Fruit fly (Drosophila melanogaster): ENCODE data around the gene CG9018.

The CG9018 gene

DNA sequence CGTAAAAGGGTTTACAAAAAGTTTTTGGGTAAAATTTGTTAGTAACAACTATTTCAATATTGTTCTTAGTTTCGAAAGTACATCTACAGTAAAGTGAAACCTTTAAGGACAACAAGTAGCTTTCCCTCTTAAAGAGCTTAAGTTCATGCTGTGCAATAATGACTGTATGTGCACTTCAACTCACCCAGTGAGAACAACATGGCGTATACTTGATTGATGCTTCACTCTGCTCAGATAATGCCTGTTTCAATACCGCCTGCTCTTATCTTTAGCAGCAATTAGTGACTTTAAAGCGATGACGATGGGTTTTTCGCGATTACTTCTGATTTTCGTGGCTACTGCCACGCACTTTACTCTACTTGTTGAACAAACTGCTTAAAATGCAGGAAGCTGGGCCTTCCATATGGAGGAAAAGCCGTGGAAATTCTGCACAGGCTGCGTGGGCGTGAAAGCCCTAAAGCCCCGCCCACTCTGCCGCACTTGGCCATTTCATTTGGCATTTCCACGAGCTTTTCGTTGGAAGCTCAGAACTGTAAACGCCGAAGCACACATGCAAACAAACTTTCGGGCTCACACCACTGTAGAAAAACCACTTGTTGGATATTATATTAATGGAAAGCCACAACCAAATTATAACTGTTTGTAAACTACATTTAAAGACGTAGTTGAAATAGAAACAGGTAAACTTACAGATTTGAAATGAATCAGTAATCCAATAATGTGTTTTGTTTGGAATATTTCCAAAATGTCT lies 19.7 kb upstream of the CG9018 start:
- no peak for TF ChIP-seq EcR (GFP tag; optimal IDR thresholded peaks at IDR 0.05)
- no peak; the same call in 1 of the 2 replicates for TF ChIP-seq Ets98B (GFP tag; IDR thresholded peaks at IDR 0.05)
- no peak for TF ChIP-seq CG13204 (GFP tag; optimal IDR thresholded peaks at IDR 0.05)
- TF ChIP-seq Pif1B (GFP tag; optimal IDR thresholded peaks at IDR 0.05) = no peak
- peak; percentile 62; the same call in 1 of the 2 replicates for TF ChIP-seq CG12605 (GFP tag; IDR thresholded peaks at IDR 0.05)
- TF ChIP-seq CG15710 (tag; optimal IDR thresholded peaks at IDR 0.05) = no peak

DNA sequence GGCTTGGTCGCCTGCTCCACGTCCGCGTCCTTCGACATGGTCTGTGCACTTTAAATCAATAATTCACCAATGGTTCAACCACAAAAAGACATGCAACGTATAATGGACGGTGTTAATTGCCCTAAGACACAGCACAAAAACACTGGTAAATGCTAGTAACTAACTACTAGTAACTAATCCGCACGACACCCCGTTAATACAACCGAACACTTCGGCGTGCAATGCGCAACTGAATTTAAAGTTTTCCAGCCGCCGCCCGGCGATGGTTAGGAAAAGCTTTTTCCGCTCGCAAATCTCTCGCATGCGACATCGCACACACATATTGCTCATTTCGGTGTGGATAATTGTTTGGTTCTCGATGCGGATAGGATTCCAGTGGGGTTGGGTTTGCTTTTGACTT lies 18.9 kb upstream of the CG9018 start:
- TF ChIP-seq Ets98B (GFP tag; IDR thresholded peaks at IDR 0.05) (peak; percentile 29), CG4496 (GFP tag; IDR thresholded peaks at IDR 0.05) (no peak)

DNA sequence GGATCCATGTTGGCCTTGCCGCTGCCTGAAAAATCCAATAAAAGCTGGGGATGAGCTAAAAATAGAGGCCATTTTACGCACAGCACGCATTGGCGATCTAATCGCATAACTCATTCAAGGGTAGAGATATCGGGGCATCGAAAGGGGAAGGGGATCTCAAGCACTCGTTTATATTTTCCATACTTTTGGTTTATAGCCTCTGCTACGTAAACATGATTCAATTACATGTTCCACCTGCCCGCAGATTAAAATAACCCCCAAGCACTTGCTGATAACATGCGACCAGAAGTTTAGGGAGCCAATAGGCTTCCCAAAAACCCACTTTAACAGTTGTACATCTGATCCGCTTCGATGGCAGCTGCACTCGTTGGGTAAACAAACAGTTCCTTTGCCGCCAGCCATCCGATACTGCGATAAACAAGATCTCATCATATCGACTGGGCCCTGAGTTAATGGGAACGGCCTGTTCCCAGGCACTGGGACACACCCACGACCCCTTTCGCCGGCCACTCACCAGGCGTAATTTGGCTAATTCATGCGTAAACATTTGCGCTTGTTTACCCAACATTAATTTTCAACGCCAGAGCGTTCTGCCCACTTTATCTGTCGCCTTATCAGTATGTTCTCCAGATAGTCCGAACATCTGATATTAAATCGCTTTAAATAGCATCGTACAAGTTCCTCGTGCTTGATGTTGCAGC lies 17.2 kb upstream of the CG9018 start:
- TF ChIP-seq fd96Ca (GFP tag; IDR thresholded peaks at IDR 0.05) (no peak), CG32121 (GFP tag; IDR thresholded peaks at IDR 0.05) (no peak), EcR (GFP tag; optimal IDR thresholded peaks at IDR 0.05) (no peak), CG17806 (tag; optimal IDR thresholded peaks at IDR 0.05) (no peak), CG34367 (tag; optimal IDR thresholded peaks at IDR 0.05) (no peak), CG15710 (tag; optimal IDR thresholded peaks at IDR 0.05) (no peak), Snoo (tag; optimal IDR thresholded peaks at IDR 0.05) (no peak), CG10348 (GFP tag; IDR thresholded peaks at IDR 0.05) (no peak), CG4496 (GFP tag; IDR thresholded peaks at IDR 0.05) (no peak), CG9948 (tag; optimal IDR thresholded peaks at IDR 0.05) (no peak), gl (tag; optimal IDR thresholded peaks at IDR 0.05) (no peak), CG13204 (GFP tag; optimal IDR thresholded peaks at IDR 0.05) (no peak), Ets98B (GFP tag; IDR thresholded peaks at IDR 0.05) (no peak), Pif1B (GFP tag; optimal IDR thresholded peaks at IDR 0.05) (no peak)

DNA sequence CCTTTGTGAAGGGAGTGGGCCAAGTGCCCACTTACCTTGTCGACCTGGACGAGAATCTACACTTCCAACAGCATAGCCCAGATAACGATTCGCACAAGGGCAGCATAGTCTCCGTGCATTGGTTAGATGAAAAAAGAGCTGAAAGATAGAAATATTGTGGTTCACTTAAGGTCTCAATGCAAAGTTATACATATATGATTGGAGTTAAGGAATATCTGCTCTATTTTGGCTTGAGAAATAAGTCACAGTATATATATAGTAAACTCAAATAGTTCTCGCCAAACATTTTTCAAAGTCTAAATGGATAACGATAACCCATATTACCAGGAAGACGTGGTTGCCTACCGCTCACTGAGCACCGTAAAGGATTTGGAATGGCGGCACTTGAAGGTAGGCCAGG lies 11.5 kb upstream of the CG9018 start, which contains the start of gene CG32305:
TSS of gene CG32305 (plus strand) at position 301 of the 400 bp plus-strand sequence.
- TF ChIP-seq D1 (tag; optimal IDR thresholded peaks at IDR 0.05) (no peak), CG9948 (tag; optimal IDR thresholded peaks at IDR 0.05) (no peak), CG13204 (GFP tag; optimal IDR thresholded peaks at IDR 0.05) (no peak), Pif1A (GFP tag; optimal IDR thresholded peaks at IDR 0.05) (no peak), CG34367 (tag; optimal IDR thresholded peaks at IDR 0.05) (no peak), Ets98B (GFP tag; IDR thresholded peaks at IDR 0.05) (no peak), gl (tag; optimal IDR thresholded peaks at IDR 0.05) (no peak), CG32121 (GFP tag; IDR thresholded peaks at IDR 0.05) (no peak), fd96Ca (GFP tag; IDR thresholded peaks at IDR 0.05) (no peak), CG12605 (GFP tag; IDR thresholded peaks at IDR 0.05) (no peak), Snoo (tag; optimal IDR thresholded peaks at IDR 0.05) (no peak), CG8301 (tag; optimal IDR thresholded peaks at IDR 0.05) (no peak), Pif1B (GFP tag; optimal IDR thresholded peaks at IDR 0.05) (no peak), CG14655 (GFP tag; optimal IDR thresholded peaks at IDR 0.05) (no peak), CG17806 (tag; optimal IDR thresholded peaks at IDR 0.05) (no peak), CG4496 (GFP tag; IDR thresholded peaks at IDR 0.05) (no peak), rn (GFP tag; IDR thresholded peaks at IDR 0.05) (no peak), CG10348 (GFP tag; IDR thresholded peaks at IDR 0.05) (no peak), CG8159 (tag; optimal IDR thresholded peaks at IDR 0.05) (no peak)

DNA sequence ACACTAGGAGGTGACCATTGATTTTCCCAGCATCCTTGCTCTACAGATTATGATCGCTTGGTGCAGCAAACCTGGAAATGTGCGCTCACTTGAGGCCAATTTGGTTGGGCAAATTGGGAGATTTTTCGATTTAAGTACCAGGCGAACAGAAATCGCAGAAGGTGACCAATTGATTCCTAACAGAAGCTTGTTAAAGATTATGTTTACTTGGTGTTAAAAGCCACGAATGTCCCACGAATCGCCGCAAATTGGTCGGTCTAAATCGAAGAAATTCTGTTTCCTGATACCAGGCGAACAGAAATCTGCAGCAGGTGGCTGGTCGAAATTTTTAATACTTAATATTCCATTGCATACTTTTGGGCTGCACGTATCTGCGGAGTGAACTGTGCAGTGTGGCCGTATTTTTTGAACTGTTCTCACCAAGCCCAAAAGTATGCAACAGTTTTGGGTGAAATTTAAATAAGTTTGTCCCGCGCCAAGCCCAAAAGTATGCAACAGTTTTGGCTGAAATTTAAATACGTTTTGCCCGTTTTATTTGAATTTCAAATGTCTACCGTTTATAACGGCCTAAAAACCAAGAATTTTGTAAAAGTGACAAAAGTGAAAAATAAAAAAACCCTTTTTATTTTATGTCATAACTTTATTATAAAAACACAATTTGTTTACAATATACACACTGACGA lies 7.1 kb upstream of the CG9018 start, which contains the start of gene CG32301:
TSS of gene CG32301 (plus strand) at position 633 of the 683 bp plus-strand sequence.
- TF ChIP-seq Pif1B (GFP tag; optimal IDR thresholded peaks at IDR 0.05) = no peak
- TF ChIP-seq CG12605 (GFP tag; IDR thresholded peaks at IDR 0.05) = no peak
- TF ChIP-seq rn (GFP tag; IDR thresholded peaks at IDR 0.05) = no peak
- no peak for TF ChIP-seq CG32121 (GFP tag; IDR thresholded peaks at IDR 0.05)

DNA sequence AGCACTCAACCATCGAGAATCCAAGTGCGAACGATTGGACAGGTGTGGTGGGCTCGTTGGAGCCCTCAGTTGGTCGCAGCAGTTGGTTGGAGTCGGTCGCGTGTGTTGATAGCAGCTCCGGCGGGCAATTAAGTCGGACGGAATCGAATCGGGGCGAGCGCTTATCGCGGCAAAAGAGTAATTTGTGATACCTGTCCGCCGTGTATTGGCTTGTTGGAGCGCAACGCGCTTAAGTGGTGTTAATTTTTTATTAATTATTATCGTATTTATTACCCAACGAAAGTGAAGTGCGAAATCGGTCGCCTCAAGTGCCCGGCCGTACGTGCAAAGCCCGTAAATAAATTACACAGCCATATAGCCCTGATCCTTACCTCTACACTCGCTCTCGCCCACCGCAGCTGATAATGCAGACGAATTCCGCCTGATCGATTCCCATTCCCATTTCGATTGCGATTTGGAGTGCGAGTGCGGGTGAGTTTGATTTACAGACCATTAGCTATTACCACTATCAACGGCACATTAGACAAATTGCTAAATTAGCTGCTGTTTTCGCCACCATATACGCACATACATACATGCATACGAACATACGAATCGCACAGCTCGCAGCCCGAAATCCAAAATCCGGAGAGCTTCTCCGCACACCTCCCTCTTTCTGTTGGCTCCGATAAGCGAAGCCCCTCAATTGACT lies 812 bp upstream of the CG9018 start, which contains the start of gene ACXD:
TSS of gene ACXD (plus strand) at position 66 of the 691 bp plus-strand sequence.
- TF ChIP-seq CG8159 (tag; optimal IDR thresholded peaks at IDR 0.05) (no peak), rn (GFP tag; IDR thresholded peaks at IDR 0.05) (no peak), Pif1A (GFP tag; optimal IDR thresholded peaks at IDR 0.05) (no peak), CG10348 (GFP tag; IDR thresholded peaks at IDR 0.05) (no peak), CG17806 (tag; optimal IDR thresholded peaks at IDR 0.05) (no peak), CG8301 (tag; optimal IDR thresholded peaks at IDR 0.05) (no peak), CG9948 (tag; optimal IDR thresholded peaks at IDR 0.05) (no peak), CG4496 (GFP tag; IDR thresholded peaks at IDR 0.05) (no peak), CG34367 (tag; optimal IDR thresholded peaks at IDR 0.05) (no peak), Ets98B (GFP tag; IDR thresholded peaks at IDR 0.05) (no peak), CG32121 (GFP tag; IDR thresholded peaks at IDR 0.05) (no peak)
